Fruit fly (Drosophila melanogaster): ENCODE data around the gene CG2202.

Gene CG2202

dm6 chrX:10820741-10821140 is 27.8 kb upstream of the CG2202 start:
- TF ChIP-seq h (optimal IDR thresholded peaks at IDR 0.05) (no peak), psq (optimal IDR thresholded peaks at IDR 0.05) (no peak), Myc (optimal IDR thresholded peaks at IDR 0.05) (no peak), ttk (optimal IDR thresholded peaks at IDR 0.05) (no peak), insv (optimal IDR thresholded peaks at IDR 0.05) (no peak), Sin3A (optimal IDR thresholded peaks at IDR 0.05) (no peak)

- TF ChIP-seq Sin3A (optimal IDR thresholded peaks at IDR 0.05) (no peak), ttk (optimal IDR thresholded peaks at IDR 0.05) (no peak), psq (optimal IDR thresholded peaks at IDR 0.05) (no peak), h (optimal IDR thresholded peaks at IDR 0.05) (no peak), Myc (optimal IDR thresholded peaks at IDR 0.05) (no peak), insv (optimal IDR thresholded peaks at IDR 0.05) (no peak)
These were observed 26.5 kb upstream of the CG2202 start for dm6 chrX:10822096-10822495.

- TF ChIP-seq Myc (optimal IDR thresholded peaks at IDR 0.05) (no peak), psq (optimal IDR thresholded peaks at IDR 0.05) (no peak), h (optimal IDR thresholded peaks at IDR 0.05) (no peak), Sin3A (optimal IDR thresholded peaks at IDR 0.05) (no peak), insv (optimal IDR thresholded peaks at IDR 0.05) (no peak), ttk (optimal IDR thresholded peaks at IDR 0.05) (no peak)
These were observed 25.7 kb upstream of the CG2202 start for dm6 chrX:10822678-10823440.

- TF ChIP-seq Sin3A (optimal IDR thresholded peaks at IDR 0.05) = no peak
- TF ChIP-seq Myc (optimal IDR thresholded peaks at IDR 0.05) = no peak
- no peak for TF ChIP-seq h (optimal IDR thresholded peaks at IDR 0.05)
- TF ChIP-seq insv (optimal IDR thresholded peaks at IDR 0.05) = no peak
- TF ChIP-seq ttk (optimal IDR thresholded peaks at IDR 0.05) = no peak
- TF ChIP-seq psq (optimal IDR thresholded peaks at IDR 0.05) = no peak
These were observed 25.1 kb upstream of the CG2202 start for dm6 chrX:10823441-10823818.

dm6 chrX:10824227-10824702 is 24.3 kb upstream of the CG2202 start, which contains the start of gene Imp:
Imp (minus strand) TSS chrX:10824277.
- TF ChIP-seq psq (optimal IDR thresholded peaks at IDR 0.05) = no peak
- TF ChIP-seq Myc (optimal IDR thresholded peaks at IDR 0.05) = no peak
- no peak for TF ChIP-seq ttk (optimal IDR thresholded peaks at IDR 0.05)
- TF ChIP-seq insv (optimal IDR thresholded peaks at IDR 0.05) = no peak
- TF ChIP-seq Sin3A (optimal IDR thresholded peaks at IDR 0.05) = no peak
- TF ChIP-seq h (optimal IDR thresholded peaks at IDR 0.05) = no peak

dm6 chrX:10825349-10826129 is 23.0 kb upstream of the CG2202 start:
- TF ChIP-seq ttk (optimal IDR thresholded peaks at IDR 0.05) (no peak), psq (optimal IDR thresholded peaks at IDR 0.05) (no peak), Sin3A (optimal IDR thresholded peaks at IDR 0.05) (no peak), h (optimal IDR thresholded peaks at IDR 0.05) (no peak), insv (optimal IDR thresholded peaks at IDR 0.05) (no peak), Myc (optimal IDR thresholded peaks at IDR 0.05) (no peak)

- TF ChIP-seq psq (optimal IDR thresholded peaks at IDR 0.05) (no peak), h (optimal IDR thresholded peaks at IDR 0.05) (no peak)
These were observed 21.3 kb upstream of the CG2202 start for dm6 chrX:10827301-10827700.

dm6 chrX:10832369-10832768 is 16.2 kb upstream of the CG2202 start:
- TF ChIP-seq psq (optimal IDR thresholded peaks at IDR 0.05) = no peak
- no peak for TF ChIP-seq insv (optimal IDR thresholded peaks at IDR 0.05)
- no peak for TF ChIP-seq Sin3A (optimal IDR thresholded peaks at IDR 0.05)
- TF ChIP-seq h (optimal IDR thresholded peaks at IDR 0.05) = no peak
- no peak for TF ChIP-seq ttk (optimal IDR thresholded peaks at IDR 0.05)
- TF ChIP-seq Myc (optimal IDR thresholded peaks at IDR 0.05) = no peak

- TF ChIP-seq Sin3A (optimal IDR thresholded peaks at IDR 0.05) (no peak), h (optimal IDR thresholded peaks at IDR 0.05) (no peak), ttk (optimal IDR thresholded peaks at IDR 0.05) (no peak), Myc (optimal IDR thresholded peaks at IDR 0.05) (no peak), insv (optimal IDR thresholded peaks at IDR 0.05) (no peak), psq (optimal IDR thresholded peaks at IDR 0.05) (no peak)
These were observed 12.9 kb upstream of the CG2202 start for dm6 chrX:10835631-10836030.

dm6 chrX:10838962-10839361 is 9.6 kb upstream of the CG2202 start, which contains the start of gene CG15210:
CG15210 (plus strand) TSS chrX:10839230.
- TF ChIP-seq Sin3A (optimal IDR thresholded peaks at IDR 0.05) (no peak), h (optimal IDR thresholded peaks at IDR 0.05) (no peak), insv (optimal IDR thresholded peaks at IDR 0.05) (no peak), Myc (optimal IDR thresholded peaks at IDR 0.05) (no peak), ttk (optimal IDR thresholded peaks at IDR 0.05) (no peak), psq (optimal IDR thresholded peaks at IDR 0.05) (no peak)

dm6 chrX:10840892-10841564 is 7.5 kb upstream of the CG2202 start:
- TF ChIP-seq h (optimal IDR thresholded peaks at IDR 0.05) (no peak), psq (optimal IDR thresholded peaks at IDR 0.05) (no peak), ttk (optimal IDR thresholded peaks at IDR 0.05) (no peak), Myc (optimal IDR thresholded peaks at IDR 0.05) (no peak), Sin3A (optimal IDR thresholded peaks at IDR 0.05) (no peak), insv (optimal IDR thresholded peaks at IDR 0.05) (no peak)

Data from Kc167 (cell line).